Worm (Caenorhabditis elegans) whole organism, mixed stage, embryonic: ENCODE measurements around the gene efn-2.

ENCODE experiments used
- ceh-83 ChIP-seq: fragments of 200-800 bp; sonication (Bioruptor generic); optimal IDR thresholded peaks from 2 replicates; lab custom pipeline; 2018; ENCODE audit warnings: mild to moderate bottlenecking, missing genetic modification characterization, missing compliant biosample characterization
- flh-1 ChIP-seq: fragments of 200-800 bp; sonication (Bioruptor generic); optimal IDR thresholded peaks from 2 replicates; lab custom pipeline; 2018; ENCODE audit warnings: mild to moderate bottlenecking, missing genetic modification characterization, moderate library complexity, missing compliant biosample characterization
- hlh-1 ChIP-seq: fragments of 150-350 bp; optimal IDR thresholded peaks from 2 replicates; lab custom pipeline; 2014; ENCODE audit warnings: missing biosample characterization, missing genetic modification reagents, missing genetic modification characterization
- lin-13 ChIP-seq: fragments of 150-350 bp; optimal IDR thresholded peaks from 2 replicates; lab custom pipeline; 2014; ENCODE audit warnings: missing biosample characterization, missing genetic modification characterization
- mab-5 ChIP-seq: fragments of 150-350 bp; optimal IDR thresholded peaks from 2 replicates; lab custom pipeline; 2014; ENCODE audit warnings: missing biosample characterization, missing genetic modification characterization
- mep-1 ChIP-seq: fragments of 150-350 bp; optimal IDR thresholded peaks from 2 replicates; lab custom pipeline; 2017; ENCODE audit warnings: missing biosample characterization, missing genetic modification reagents, missing genetic modification characterization, inconsistent platforms
- mls-2 ChIP-seq: sonication (generic microtip); optimal IDR thresholded peaks from 2 replicates; lab custom pipeline; 2016; ENCODE audit warnings: mild to moderate bottlenecking, missing genetic modification characterization, moderate library complexity, missing compliant biosample characterization
- nhr-12 ChIP-seq: fragments of 150-350 bp; optimal IDR thresholded peaks from 2 replicates; lab custom pipeline; 2014; ENCODE audit warnings: missing biosample characterization, missing genetic modification characterization
- nhr-237 ChIP-seq: fragments of 150-350 bp; optimal IDR thresholded peaks from 2 replicates; lab custom pipeline; 2014; ENCODE audit warnings: missing biosample characterization, missing genetic modification characterization
- nhr-28 ChIP-seq: fragments of 150-350 bp; optimal IDR thresholded peaks from 2 replicates; lab custom pipeline; 2014; ENCODE audit warnings: missing biosample characterization, missing genetic modification characterization
- pha-4 ChIP-seq: fragments of 150-350 bp; optimal IDR thresholded peaks from 2 replicates; lab custom pipeline; 2018; ENCODE audit warnings: missing biosample characterization, missing genetic modification reagents, missing genetic modification characterization
- unc-39 ChIP-seq: fragments of 150-350 bp; optimal IDR thresholded peaks from 2 replicates; lab custom pipeline; 2014; ENCODE audit warnings: missing biosample characterization, missing genetic modification characterization
- ztf-11 ChIP-seq: fragments of 150-350 bp; optimal IDR thresholded peaks from 2 replicates; lab custom pipeline; 2014; ENCODE audit warnings: missing biosample characterization, missing genetic modification characterization

- TF ChIP-seq lin-13 (tag; lab: Kevin White, UChicago) = no peak
- no peak for TF ChIP-seq ceh-83 (GFP tag; lab: Kevin White, UChicago)
- TF ChIP-seq pha-4 (tag; lab: Kevin White, UChicago) = no peak
- no peak for TF ChIP-seq nhr-12 (tag; lab: Kevin White, UChicago)
- no peak for TF ChIP-seq flh-1 (GFP tag; lab: Kevin White, UChicago)
- TF ChIP-seq mls-2 (tag; lab: Kevin White, UChicago) = no peak
- no peak for TF ChIP-seq mep-1 (tag; lab: Kevin White, UChicago)
- no peak for TF ChIP-seq nhr-28 (tag; lab: Kevin White, UChicago)
- TF ChIP-seq hlh-1 (tag; lab: Kevin White, UChicago) = no peak
- TF ChIP-seq ztf-11 (tag; lab: Kevin White, UChicago) = no peak
- no peak for TF ChIP-seq mab-5
- TF ChIP-seq nhr-237 (tag; lab: Kevin White, UChicago) = no peak
- no peak for TF ChIP-seq unc-39
These were observed 44.7 kb downstream of the efn-2 start, which contains the start of gene R09H10.7 for ce11 chrIV:10620811-10621210.
